Worm (Caenorhabditis elegans) whole organism, L2 larva: ENCODE measurements around the gene R07E3.4.

Experiments used
- ama-1 ChIP-seq: fragments of 150-350 bp; optimal IDR thresholded peaks from 2 replicates; lab custom pipeline; 2018; ENCODE audit warnings: inconsistent platforms
- ceh-16 ChIP-seq: fragments of 150-350 bp; optimal IDR thresholded peaks from 2 replicates; lab custom pipeline; 2014; ENCODE audit warnings: missing biosample characterization, missing genetic modification characterization
- egl-27 ChIP-seq: sonication (generic microtip); optimal IDR thresholded peaks from 3 replicates; lab custom pipeline; 2017; ENCODE audit warnings: missing biosample characterization, missing genetic modification reagents, missing genetic modification characterization
- elt-1 ChIP-seq: fragments of 150-350 bp; optimal IDR thresholded peaks from 2 replicates; lab custom pipeline; 2014; ENCODE audit warnings: missing biosample characterization, missing genetic modification characterization
- lin-13 ChIP-seq: fragments of 150-350 bp; optimal IDR thresholded peaks from 2 replicates; lab custom pipeline; 2014; ENCODE audit warnings: missing biosample characterization, missing genetic modification reagents, missing genetic modification characterization
- lin-39 ChIP-seq: fragments of 150-350 bp; optimal IDR thresholded peaks from 2 replicates; lab custom pipeline; 2014; ENCODE audit warnings: missing biosample characterization, missing genetic modification reagents, missing genetic modification characterization
- mab-5 ChIP-seq: fragments of 150-350 bp; optimal IDR thresholded peaks from 2 replicates; lab custom pipeline; 2014; ENCODE audit warnings: missing biosample characterization, missing genetic modification characterization
- nhr-10 ChIP-seq: sonication (generic microtip); optimal IDR thresholded peaks from 2 replicates; lab custom pipeline; 2017; ENCODE audit warnings: missing biosample characterization, missing genetic modification characterization
- sem-4 ChIP-seq: fragments of 150-350 bp; optimal IDR thresholded peaks from 2 replicates; lab custom pipeline; 2014; ENCODE audit warnings: missing biosample characterization, missing genetic modification reagents, missing genetic modification characterization
- skn-1 ChIP-seq: sonication (generic microtip); optimal IDR thresholded peaks from 2 replicates; lab custom pipeline; 2017; ENCODE audit warnings: missing biosample characterization, missing genetic modification characterization
- ztf-1 ChIP-seq: fragments of 200-800 bp; sonication (Bioruptor generic); conservative IDR thresholded peaks from 2 replicates; pipeline ENCODE4 v1.3.6; 2022; ENCODE audit warnings: missing genetic modification characterization, missing compliant biosample characterization

DNA sequence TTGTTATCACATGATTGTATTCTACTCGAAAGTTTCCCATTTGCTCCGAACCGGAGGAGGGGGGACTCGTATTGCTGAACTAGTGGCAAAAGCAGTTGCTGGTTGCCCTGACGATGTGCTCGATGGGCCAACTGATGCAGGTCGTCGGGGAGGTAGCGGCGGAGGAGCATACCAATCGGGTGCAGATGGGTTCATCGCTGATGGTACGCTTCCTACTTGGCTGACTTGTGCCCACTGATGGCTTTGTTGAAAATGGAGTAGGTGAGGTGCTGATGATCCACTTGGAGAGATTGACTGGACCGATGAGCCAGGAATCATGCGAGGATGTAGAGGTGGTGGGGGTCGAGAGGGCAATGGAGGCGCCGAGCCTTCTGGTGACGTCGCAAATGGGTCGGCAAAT lies 40.4 kb upstream of the R07E3.4 start:
- TF ChIP-seq lin-13 (GFP tag; lab: Kevin White, UChicago) (no peak), skn-1 (tag; lab: Kevin White, UChicago) (no peak), sem-4 (tag; lab: Kevin White, UChicago) (no peak), ceh-16 (tag; lab: Kevin White, UChicago) (no peak), egl-27 (tag; lab: Kevin White, UChicago) (no peak), lin-39 (no peak), elt-1 (tag; lab: Kevin White, UChicago) (no peak), ztf-1 (no peak), ama-1 (lab: Kevin White, UChicago) (no peak), mab-5 (tag; lab: Kevin White, UChicago) (no peak), nhr-10 (no peak)
